Worm (Caenorhabditis elegans) whole organism, early embryonic: Measurements from ENCODE around the gene daf-6.

Experiments used
- F13C5.2 ChIP-seq: sonication (generic microtip); optimal IDR thresholded peaks from 2 replicates; lab custom pipeline; 2017; ENCODE audit warnings: mild to moderate bottlenecking, missing genetic modification characterization, inconsistent platforms, missing compliant biosample characterization
- ama-1 ChIP-seq: fragments of 150-350 bp; optimal IDR thresholded peaks from 2 replicates; lab custom pipeline; 2014
- ceh-36 ChIP-seq: sonication (generic microtip); optimal IDR thresholded peaks from 2 replicates; lab custom pipeline; 2016; ENCODE audit warnings: missing genetic modification characterization, inconsistent platforms, missing compliant biosample characterization
- ets-7 ChIP-seq: sonication (generic microtip); optimal IDR thresholded peaks from 2 replicates; lab custom pipeline; 2016; ENCODE audit warnings: missing genotype, missing genetic modification characterization, missing compliant biosample characterization
- flt-1 ChIP-seq: fragments of 200-800 bp; sonication (Bioruptor generic); IDR thresholded peaks from 2 replicates; pipeline ENCODE4 v1.3.6; 2022; ENCODE audit warnings: missing genetic modification characterization, missing compliant biosample characterization
- hmbx-1 ChIP-seq: sonication (generic microtip); optimal IDR thresholded peaks from 2 replicates; lab custom pipeline; 2016; ENCODE audit warnings: mild to moderate bottlenecking, missing genetic modification characterization, missing compliant biosample characterization
- hmg-4 ChIP-seq: fragments of 200-800 bp; sonication (Bioruptor generic); optimal IDR thresholded peaks from 2 replicates; lab custom pipeline; 2018; ENCODE audit warnings: mild to moderate bottlenecking, missing genetic modification characterization, missing compliant biosample characterization
- tbx-11 ChIP-seq: fragments of 200-800 bp; sonication (Bioruptor generic); IDR thresholded peaks from 2 replicates; pipeline ENCODE4 v1.3.6; 2022; ENCODE audit warnings: missing genetic modification characterization, missing compliant biosample characterization
- tbx-37 ChIP-seq: fragments of 200-800 bp; sonication (Bioruptor generic); conservative IDR thresholded peaks from 2 replicates; pipeline ENCODE4 v1.3.6; 2022; ENCODE audit warnings: missing genetic modification reagents, missing genetic modification characterization, missing compliant biosample characterization

DNA sequence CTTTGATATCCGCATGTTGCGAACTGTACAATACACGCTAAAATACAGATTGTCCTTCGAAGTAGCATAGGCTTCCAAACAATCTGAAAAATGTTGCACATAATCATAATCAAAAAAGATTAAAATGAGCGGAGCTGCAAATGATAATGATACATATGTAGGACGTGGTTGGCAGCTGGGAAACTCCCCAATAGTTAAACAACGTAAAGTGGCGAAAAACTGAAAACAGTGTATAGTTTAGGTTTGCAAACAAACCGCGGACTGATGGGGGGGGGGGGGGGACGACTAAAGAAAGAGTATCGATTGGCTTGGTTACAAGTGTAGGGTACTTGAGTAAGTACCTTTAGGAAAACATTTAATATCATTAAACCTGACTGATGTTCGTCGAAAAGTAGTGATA, 16.9 kb downstream of the daf-6 start, which contains the start of gene hex-5:
- TF ChIP-seq F13C5.2 (tag; lab: Kevin White, UChicago) (no peak), hmg-4 (GFP tag; lab: Kevin White, UChicago) (no peak), ama-1 (lab: Kevin White, UChicago) (no peak), flt-1 (GFP tag; lab: Robert Waterston, UW) (no peak), hmbx-1 (no peak), ceh-36 (no peak), tbx-37 (no peak), tbx-11 (GFP tag; lab: Robert Waterston, UW) (no peak), ets-7 (no peak)
